Fruit fly (Drosophila melanogaster) whole organism, wandering third instar larva: ENCODE data around the gene CG18766.

Source experiments
- CrebA ChIP-seq: fragments of 200-800 bp; sonication (Bioruptor generic); optimal IDR thresholded peaks from 2 replicates; lab custom pipeline; 2016; ENCODE audit warnings: missing biosample characterization, mild to moderate bottlenecking, missing genetic modification characterization, borderline replicate concordance
- GATAd ChIP-seq: sonication (Bioruptor generic); optimal IDR thresholded peaks from 2 replicates; lab custom pipeline; 2016; ENCODE audit warnings: missing biosample characterization, missing genetic modification characterization
- N ChIP-seq: fragments of >200 bp; optimal IDR thresholded peaks from 2 replicates; lab custom pipeline; 2018; ENCODE audit warnings: missing biosample characterization, missing external identifiers, missing genetic modification characterization
- h ChIP-seq: fragments of 200-800 bp; sonication (Bioruptor generic); optimal IDR thresholded peaks from 3 replicates; lab custom pipeline; 2016; ENCODE audit warnings: missing biosample characterization, mild to moderate bottlenecking, missing genetic modification characterization
- jim ChIP-seq: fragments of 175-275, 200-325 bp; sonication (Bioruptor generic); optimal IDR thresholded peaks from 2 replicates; lab custom pipeline; 2016; ENCODE audit warnings: missing biosample characterization, mild to moderate bottlenecking, missing genetic modification characterization
- psq ChIP-seq: fragments of 200-800 bp; sonication (Bioruptor generic); optimal IDR thresholded peaks from 3 replicates; lab custom pipeline; 2017; ENCODE audit warnings: missing biosample characterization, mild to moderate bottlenecking, missing genetic modification characterization, moderate library complexity
- usp ChIP-seq: fragments of >200 bp; optimal IDR thresholded peaks from 2 replicates; lab custom pipeline; 2017; ENCODE audit warnings: missing biosample characterization, missing genetic modification characterization

dm6 chr3R:27197581-27197980 is 47.5 kb downstream of the CG18766 start:
- TF ChIP-seq jim (GFP tag; lab: Kevin White, UChicago), result no peak
- no peak for TF ChIP-seq h
- TF ChIP-seq CrebA (GFP tag; lab: Kevin White, UChicago), result no peak
- TF ChIP-seq N, result no peak
- no peak for TF ChIP-seq GATAd
- TF ChIP-seq psq (GFP tag; lab: Kevin White, UChicago), result no peak
- no peak for TF ChIP-seq usp (GFP tag; lab: Kevin White, UChicago)
